Fruit fly (Drosophila melanogaster) whole organism, adult: ENCODE results near the gene CG10970.

Source experiments
- CG11617 ChIP-seq: fragments of 200-800 bp; sonication (Bioruptor generic); optimal IDR thresholded peaks from 2 replicates; lab custom pipeline; 2017; ENCODE audit warnings: mild to moderate bottlenecking, missing biosample characterization, missing genetic modification reagents, missing genetic modification characterization
- CG12768 ChIP-seq: fragments of 200-800 bp; sonication (Bioruptor generic); optimal IDR thresholded peaks from 2 replicates; lab custom pipeline; 2017; ENCODE audit warnings: missing biosample characterization, missing genetic modification characterization, mild to moderate bottlenecking, moderate library complexity, missing genetic modification reagents
- CG14711 ChIP-seq: fragments of 200-800 bp; sonication (Bioruptor generic); optimal IDR thresholded peaks from 2 replicates; lab custom pipeline; 2018; ENCODE audit warnings: missing biosample characterization, mild to moderate bottlenecking, missing genetic modification characterization, moderate library complexity
- CG1620 ChIP-seq: fragments of 200-800 bp; sonication (Bioruptor generic); optimal IDR thresholded peaks from 2 replicates; lab custom pipeline; 2016; ENCODE audit warnings: missing biosample characterization, missing genetic modification characterization
- CG33017 ChIP-seq: fragments of 200-800 bp; sonication (Bioruptor generic); optimal IDR thresholded peaks from 2 replicates; lab custom pipeline; 2018; ENCODE audit warnings: missing biosample characterization, mild to moderate bottlenecking, missing genetic modification characterization, moderate library complexity
- CG5204 ChIP-seq: fragments of 200-800 bp; sonication (Bioruptor generic); optimal IDR thresholded peaks from 2 replicates; lab custom pipeline; 2016; ENCODE audit warnings: missing biosample characterization, missing genetic modification characterization
- CG7045 ChIP-seq: fragments of 200-800 bp; sonication (Bioruptor generic); optimal IDR thresholded peaks from 2 replicates; lab custom pipeline; 2017; ENCODE audit warnings: missing biosample characterization, mild to moderate bottlenecking, missing genetic modification characterization
- CG7101 ChIP-seq: fragments of 200-800 bp; sonication (Bioruptor generic); optimal IDR thresholded peaks from 2 replicates; lab custom pipeline; 2018; ENCODE audit warnings: missing biosample characterization, mild to moderate bottlenecking, missing genetic modification characterization, moderate library complexity
- Clk ChIP-seq: fragments of 200-800 bp; sonication (Bioruptor generic); optimal IDR thresholded peaks from 2 replicates; lab custom pipeline; 2017; ENCODE audit warnings: missing biosample characterization, missing genetic modification characterization
- Crg-1 ChIP-seq: fragments of 200-800 bp; sonication (Bioruptor generic); optimal IDR thresholded peaks from 2 replicates; lab custom pipeline; 2016; ENCODE audit warnings: missing biosample characterization, missing genetic modification characterization
- Hr96 ChIP-seq: fragments of 200-800 bp; sonication (Bioruptor generic); optimal IDR thresholded peaks from 2 replicates; lab custom pipeline; 2016; ENCODE audit warnings: missing biosample characterization, missing genetic modification characterization
- Mnt ChIP-seq: fragments of 200-800 bp; sonication (Bioruptor generic); optimal IDR thresholded peaks from 2 replicates; lab custom pipeline; 2016; ENCODE audit warnings: missing biosample characterization, mild to moderate bottlenecking, missing genetic modification characterization
- bab1 ChIP-seq: fragments of 200-800 bp; sonication (Bioruptor generic); optimal IDR thresholded peaks from 3 replicates; lab custom pipeline; 2019; ENCODE audit warnings: missing biosample characterization, mild to moderate bottlenecking, missing genetic modification characterization, moderate library complexity
- cic ChIP-seq: fragments of 200-800 bp; sonication (Bioruptor generic); optimal IDR thresholded peaks from 2 replicates; lab custom pipeline; 2017; ENCODE audit warnings: missing biosample characterization, mild to moderate bottlenecking, missing genetic modification characterization, moderate library complexity
- cnc ChIP-seq, 2 experiments: fragments of >200 bp; optimal IDR thresholded peaks; 2 replicates each; lab custom pipeline; 2017
- kay ChIP-seq: fragments of 200-800 bp; sonication (Bioruptor generic); peaks from one replicate; lab custom pipeline; 2016; ENCODE audit warnings: missing biosample characterization, missing genetic modification characterization, borderline replicate concordance
- ovo ChIP-seq: fragments of 200-800 bp; sonication (Bioruptor generic); optimal IDR thresholded peaks from 2 replicates; lab custom pipeline; 2016; ENCODE audit warnings: missing biosample characterization, missing genetic modification characterization
- pad ChIP-seq: fragments of 200-800 bp; sonication (Bioruptor generic); optimal IDR thresholded peaks from 3 replicates; lab custom pipeline; 2017; ENCODE audit warnings: missing biosample characterization, missing genetic modification characterization, mild to moderate bottlenecking, moderate library complexity, missing genetic modification reagents
- tj ChIP-seq: fragments of 200-800 bp; sonication (Bioruptor generic); optimal IDR thresholded peaks from 3 replicates; lab custom pipeline; 2017; ENCODE audit warnings: missing biosample characterization, mild to moderate bottlenecking, missing genetic modification characterization, moderate library complexity
- toe ChIP-seq: fragments of 200-800 bp; sonication (Bioruptor generic); optimal IDR thresholded peaks from 2 replicates; lab custom pipeline; 2016; ENCODE audit warnings: missing biosample characterization, missing genetic modification characterization

Gene CG10970

dm6 chrX:9071308-9071707, at the start of gene CG10970:
TSS of gene CG10970 (minus strand) at chrX:9071408.
- TF ChIP-seq CG7101: no peak
- TF ChIP-seq Mnt (GFP tag; lab: Kevin White, UChicago): no peak
- no peak for TF ChIP-seq bab1 (GFP tag; lab: Kevin White, UChicago)
- TF ChIP-seq ovo (GFP tag; lab: Kevin White, UChicago): no peak
- TF ChIP-seq CG5204 (GFP tag; lab: Kevin White, UChicago): no peak
- no peak for TF ChIP-seq Clk (GFP tag; lab: Kevin White, UChicago)
- TF ChIP-seq CG11617 (GFP tag; lab: Kevin White, UChicago): no peak
- no peak for TF ChIP-seq CG14711 (tag; lab: Kevin White, UChicago)
- no peak for TF ChIP-seq cic (GFP tag; lab: Kevin White, UChicago)
- no peak for TF ChIP-seq toe (GFP tag; lab: Kevin White, UChicago)
- TF ChIP-seq CG7045: no peak
- no peak for TF ChIP-seq Crg-1
- TF ChIP-seq kay: no peak
- TF ChIP-seq CG33017: no peak
- TF ChIP-seq CG1620: no peak
- TF ChIP-seq cnc (optimal IDR thresholded peaks at IDR 0.05; lab: Kevin White, UChicago): no peak
- TF ChIP-seq pad (GFP tag; lab: Kevin White, UChicago): no peak
- no peak for TF ChIP-seq Hr96
- no peak for TF ChIP-seq CG12768 (GFP tag; lab: Kevin White, UChicago)
- TF ChIP-seq tj: no peak

dm6 chrX:9119671-9120364, 48.6 kb upstream of the CG10970 start:
- no peak for TF ChIP-seq Mnt (GFP tag; lab: Kevin White, UChicago)
- TF ChIP-seq CG12768 (GFP tag; lab: Kevin White, UChicago): no peak
- no peak for TF ChIP-seq CG1620
- TF ChIP-seq cnc (optimal IDR thresholded peaks at IDR 0.05; lab: Kevin White, UChicago): no peak
- TF ChIP-seq kay: no peak
- TF ChIP-seq CG14711 (tag; lab: Kevin White, UChicago): no peak
- TF ChIP-seq CG11617 (GFP tag; lab: Kevin White, UChicago): no peak
- TF ChIP-seq CG5204 (GFP tag; lab: Kevin White, UChicago): no peak
- TF ChIP-seq pad (GFP tag; lab: Kevin White, UChicago): no peak
- no peak for TF ChIP-seq tj
- TF ChIP-seq CG7045: no peak
- no peak for TF ChIP-seq cic (GFP tag; lab: Kevin White, UChicago)
- TF ChIP-seq CG33017: no peak
- TF ChIP-seq Clk (GFP tag; lab: Kevin White, UChicago): no peak

dm6 chrX:9118961-9119633, 47.9 kb upstream of the CG10970 start:
- TF ChIP-seq toe (GFP tag; lab: Kevin White, UChicago) (no peak), CG33017 (no peak), CG5204 (GFP tag; lab: Kevin White, UChicago) (no peak), bab1 (GFP tag; lab: Kevin White, UChicago) (no peak), CG14711 (tag; lab: Kevin White, UChicago) (no peak), CG1620 (no peak), CG12768 (GFP tag; lab: Kevin White, UChicago) (no peak), tj (no peak)

- TF ChIP-seq Hr96 (no peak), CG1620 (no peak), CG33017 (no peak), CG12768 (GFP tag; lab: Kevin White, UChicago) (no peak), Clk (GFP tag; lab: Kevin White, UChicago) (no peak), toe (GFP tag; lab: Kevin White, UChicago) (no peak), CG14711 (tag; lab: Kevin White, UChicago) (no peak), CG5204 (GFP tag; lab: Kevin White, UChicago) (no peak), CG7101 (no peak), cic (GFP tag; lab: Kevin White, UChicago) (no peak)
Observed at dm6 chrX:9117831-9118230, 46.6 kb upstream of the CG10970 start.

dm6 chrX:9110155-9110909, 39.1 kb upstream of the CG10970 start:
- peak; percentile 72 for TF ChIP-seq ovo (GFP tag; lab: Kevin White, UChicago)
- peak; percentile 81 for TF ChIP-seq tj
- TF ChIP-seq CG7101: no peak

- peak; percentile 24 for TF ChIP-seq pad (GFP tag; lab: Kevin White, UChicago)
- peak; percentile 59 for TF ChIP-seq ovo (GFP tag; lab: Kevin White, UChicago)
- TF ChIP-seq CG14711 (tag; lab: Kevin White, UChicago): peak; percentile 27
- no peak for TF ChIP-seq toe (GFP tag; lab: Kevin White, UChicago)
- TF ChIP-seq tj: peak; percentile 16
- TF ChIP-seq cic (GFP tag; lab: Kevin White, UChicago): no peak
- peak; percentile 9 for TF ChIP-seq CG7045
- TF ChIP-seq CG12768 (GFP tag; lab: Kevin White, UChicago): no peak
- peak; percentile 21 for TF ChIP-seq Crg-1
- peak; percentile 1 for TF ChIP-seq CG11617 (GFP tag; lab: Kevin White, UChicago)
- peak; percentile 33 for TF ChIP-seq Mnt (GFP tag; lab: Kevin White, UChicago)
- TF ChIP-seq CG1620: peak; percentile 44
Observed at dm6 chrX:9109072-9109844, 38.0 kb upstream of the CG10970 start.
